Worm (Caenorhabditis elegans): Measurements from ENCODE around the gene C07A9.5.

C07A9.5 gene

ce11 chrIII:9665490-9666179 lies 17.0 kb downstream of the C07A9.5 start (continued):
- TF ChIP-seq F10E7.11 (tag; optimal IDR thresholded peaks at IDR 0.05) (no peak), somi-1 (GFP tag; optimal IDR thresholded peaks at IDR 0.05) (peak; percentile 16), mcd-1 (GFP tag; IDR thresholded peaks at IDR 0.05) (no peak), hmg-20 (GFP tag; IDR thresholded peaks at IDR 0.05) (no peak), unc-130 (GFP tag; optimal IDR thresholded peaks at IDR 0.05) (no peak), madf-10 (tag; optimal IDR thresholded peaks at IDR 0.05) (no peak), nhr-80 (tag; optimal IDR thresholded peaks at IDR 0.05) (peak; percentile 94), efl-1 (GFP tag; optimal IDR thresholded peaks at IDR 0.05) (no peak), repo-1 (tag; optimal IDR thresholded peaks at IDR 0.05) (no peak), ZK185.1 (tag; optimal IDR thresholded peaks at IDR 0.05; ENCODE audit: poor library complexity, severe bottlenecking) (peak; percentile 26), ceh-100 (GFP tag; IDR thresholded peaks at IDR 0.05) (no peak), Y95B8A.8 (GFP tag; IDR thresholded peaks at IDR 0.05) (no peak)

DNA sequence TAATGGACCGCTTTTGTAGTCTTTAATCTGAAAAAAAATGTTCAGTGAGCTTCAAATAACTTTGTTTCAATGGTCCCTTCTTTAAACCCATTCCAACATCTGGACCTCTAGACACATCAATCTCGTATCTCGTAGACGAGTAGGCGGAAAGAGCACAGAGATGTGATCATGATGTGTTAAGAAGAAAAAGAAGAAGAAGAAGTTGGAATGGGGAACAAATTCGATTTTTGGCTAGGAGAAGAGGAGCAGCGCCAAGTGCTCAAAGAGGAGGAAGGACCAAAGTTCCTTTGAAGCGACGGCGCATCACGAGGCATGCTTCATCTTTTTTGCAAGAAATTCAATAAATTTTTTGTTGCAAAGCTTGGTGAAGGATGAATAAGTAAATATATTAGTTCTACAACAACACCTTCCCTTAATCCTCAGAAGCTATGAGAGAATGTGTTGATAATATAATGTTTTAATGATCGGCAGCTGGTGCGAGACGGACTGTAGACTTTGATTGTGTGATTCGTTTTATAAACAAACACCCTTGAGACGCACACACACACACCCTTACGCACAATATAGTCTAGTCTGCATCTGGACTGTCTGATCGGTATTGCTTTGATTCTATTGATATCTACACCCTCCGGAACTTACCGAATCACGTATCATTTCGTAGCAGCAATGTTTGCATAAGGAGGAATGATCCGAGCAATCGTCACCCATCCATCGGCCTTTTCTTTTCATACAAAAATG lies 18.0 kb downstream of the C07A9.5 start:
- TF ChIP-seq mxl-1 (tag; optimal IDR thresholded peaks at IDR 0.05) (no peak), Y53G8AR.9 (GFP tag; conservative IDR thresholded peaks at IDR 0.05) (0 out of 2 replicates have a peak, but pooled peaks have one; percentile 14)

- TF ChIP-seq Y95B8A.8 (GFP tag; IDR thresholded peaks at IDR 0.05) (no peak), rpc-1 (optimal IDR thresholded peaks at IDR 0.05) (no peak), rpc-1 (tag; optimal IDR thresholded peaks at IDR 0.05) (no peak), B0019.2 (GFP tag; conservative IDR thresholded peaks at IDR 0.05) (no peak), B0035.1 (tag; optimal IDR thresholded peaks at IDR 0.05) (no peak), dox-1 (GFP tag; IDR thresholded peaks at IDR 0.05) (no peak), athp-1 (tag; optimal IDR thresholded peaks at IDR 0.05) (no peak), let-607 (tag; optimal IDR thresholded peaks at IDR 0.05) (no peak), F57C9.4 (tag; optimal IDR thresholded peaks at IDR 0.05) (no peak), sptf-2 (GFP tag; optimal IDR thresholded peaks at IDR 0.05) (no peak), ekl-4 (GFP tag; IDR thresholded peaks at IDR 0.05) (no peak), unc-62 (GFP tag; optimal IDR thresholded peaks at IDR 0.05) (no peak), Y56A3A.18 (GFP tag; IDR thresholded peaks at IDR 0.05) (no peak), sea-2 (GFP tag; IDR thresholded peaks at IDR 0.05) (no peak), attf-6 (GFP tag; IDR thresholded peaks at IDR 0.05) (no peak), ztf-26 (tag; optimal IDR thresholded peaks at IDR 0.05) (no peak), die-1 (tag; optimal IDR thresholded peaks at IDR 0.05) (no peak), cebp-2 (GFP tag; IDR thresholded peaks at IDR 0.05) (no peak), unc-130 (GFP tag; optimal IDR thresholded peaks at IDR 0.05) (no peak)
These were observed 18.7 kb downstream of the C07A9.5 start for ce11 chrIII:9663943-9664342.

DNA sequence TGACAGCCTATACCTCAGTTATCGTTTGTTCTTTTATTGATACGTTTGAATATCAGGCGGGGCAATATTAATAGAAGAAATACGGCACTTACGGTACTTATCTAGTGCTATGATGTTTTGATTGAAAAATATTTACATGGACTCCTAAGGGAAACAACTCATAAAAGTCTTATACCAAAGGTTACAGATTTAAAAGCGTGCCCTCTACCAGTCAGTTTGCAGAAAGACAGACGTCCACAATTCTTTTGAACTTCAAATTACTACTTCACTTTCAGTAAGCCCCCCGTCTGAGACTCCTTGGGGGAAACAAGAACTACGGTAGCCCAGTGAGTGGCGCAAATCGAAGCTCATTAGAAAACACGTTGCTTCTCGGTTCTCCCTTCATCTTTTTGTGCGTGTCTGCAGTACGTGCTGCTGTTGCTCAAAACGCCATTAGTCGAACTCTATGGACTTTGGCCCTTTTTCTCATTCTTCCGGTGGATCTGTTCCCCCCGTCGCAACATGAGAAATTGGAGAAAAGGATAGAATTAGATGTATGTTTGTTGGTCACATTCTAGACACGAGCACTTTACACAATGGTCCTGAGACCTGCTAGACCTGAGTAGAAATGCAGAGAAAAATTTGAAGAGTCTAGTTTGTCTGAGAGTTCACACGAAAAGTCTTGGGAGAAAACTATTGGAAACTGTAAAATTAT lies 20.2 kb downstream of the C07A9.5 start:
- no peak; the same call in 1 of the 2 replicates for TF ChIP-seq zfh-2 (GFP tag; conservative IDR thresholded peaks at IDR 0.05)
- TF ChIP-seq K12H6.12 (tag; optimal IDR thresholded peaks at IDR 0.05), result peak; percentile 22
